Fruit fly (Drosophila melanogaster) whole organism, embryonic: Measurements from ENCODE around the gene Pde9.

ENCODE experiments used
- Adf1 ChIP-seq: fragments of 200-800 bp; sonication (Bioruptor generic); IDR thresholded peaks from 2 replicates; pipeline ENCODE4 v1.3.6; 2022; ENCODE audit warnings: missing biosample characterization, missing genetic modification characterization
- Blimp-1 ChIP-seq: fragments of 200-800 bp; sonication (Bioruptor generic); optimal IDR thresholded peaks from 3 replicates; lab custom pipeline; 2018; ENCODE audit warnings: missing biosample characterization, missing genetic modification characterization, mild to moderate bottlenecking, moderate library complexity, missing genetic modification reagents
- CG10267 ChIP-seq: fragments of 200-800 bp; sonication (Bioruptor generic); optimal IDR thresholded peaks from 2 replicates; lab custom pipeline; 2018; ENCODE audit warnings: missing biosample characterization, mild to moderate bottlenecking, missing genetic modification characterization, moderate library complexity
- CG10462 ChIP-seq: fragments of 200-800 bp; sonication (Bioruptor generic); optimal IDR thresholded peaks from 2 replicates; lab custom pipeline; 2016; ENCODE audit warnings: missing biosample characterization, missing genetic modification characterization
- CG10979 ChIP-seq: fragments of 200-800 bp; sonication (Bioruptor generic); optimal IDR thresholded peaks from 2 replicates; lab custom pipeline; 2018; ENCODE audit warnings: missing biosample characterization, mild to moderate bottlenecking, missing genetic modification characterization, moderate library complexity
- CG11504 ChIP-seq: fragments of 200-800 bp; sonication (Bioruptor generic); optimal IDR thresholded peaks from 3 replicates; lab custom pipeline; 2019; ENCODE audit warnings: missing biosample characterization, mild to moderate bottlenecking, missing genetic modification characterization, moderate library complexity
- CG12391 ChIP-seq: fragments of 200-800 bp; sonication (Bioruptor generic); optimal IDR thresholded peaks from 3 replicates; lab custom pipeline; 2018; ENCODE audit warnings: missing biosample characterization, mild to moderate bottlenecking, missing genetic modification characterization, moderate library complexity
- CG13424 ChIP-seq: fragments of 200-800 bp; sonication (Bioruptor generic); optimal IDR thresholded peaks from 2 replicates; lab custom pipeline; 2019; ENCODE audit warnings: missing biosample characterization, mild to moderate bottlenecking, missing genetic modification characterization, moderate library complexity
- CG15269 ChIP-seq: fragments of 200-800 bp; sonication (Bioruptor generic); optimal IDR thresholded peaks from 2 replicates; lab custom pipeline; 2018; ENCODE audit warnings: missing biosample characterization, mild to moderate bottlenecking, missing genetic modification characterization, moderate library complexity
- CG15696 ChIP-seq: fragments of 200-800 bp; sonication (Bioruptor generic); optimal IDR thresholded peaks from 2 replicates; lab custom pipeline; 2019; ENCODE audit warnings: missing biosample characterization, mild to moderate bottlenecking, missing genetic modification characterization, moderate library complexity
- CG16779 ChIP-seq: fragments of 200-800 bp; sonication (Bioruptor generic); IDR thresholded peaks from 2 replicates; pipeline ENCODE4 v1.3.6; 2022; ENCODE audit warnings: missing biosample characterization, missing genetic modification characterization
- CG16863 ChIP-seq: fragments of 200-800 bp; sonication (Bioruptor generic); optimal IDR thresholded peaks from 3 replicates; lab custom pipeline; 2016; ENCODE audit warnings: missing biosample characterization, missing genetic modification characterization
- CG17328 ChIP-seq: fragments of 200-800 bp; sonication (Bioruptor generic); IDR thresholded peaks from 2 replicates; pipeline ENCODE4 v1.3.6; 2022; ENCODE audit warnings: missing biosample characterization, missing genetic modification characterization
- CG17361 ChIP-seq: fragments of 200-800 bp; sonication (Bioruptor generic); IDR thresholded peaks from 3 replicates; pipeline ENCODE4 v1.3.6; 2022; ENCODE audit warnings: missing biosample characterization, missing genetic modification characterization
- CG17829 ChIP-seq: fragments of 200-800 bp; optimal IDR thresholded peaks from 2 replicates; lab custom pipeline; 2019; ENCODE audit warnings: missing biosample characterization, mild to moderate bottlenecking, missing genetic modification characterization, moderate library complexity
- CG18011 ChIP-seq: fragments of 200-800 bp; sonication (Bioruptor generic); optimal IDR thresholded peaks from 2 replicates; lab custom pipeline; 2017; ENCODE audit warnings: missing biosample characterization, missing genetic modification characterization, mild to moderate bottlenecking, moderate library complexity, missing genotype
- CG18262 ChIP-seq: fragments of 200-800 bp; optimal IDR thresholded peaks from 3 replicates; lab custom pipeline; 2019; ENCODE audit warnings: missing biosample characterization, mild to moderate bottlenecking, missing genetic modification characterization, moderate library complexity
- CG2678 ChIP-seq: fragments of 200-800 bp; sonication (Bioruptor generic); optimal IDR thresholded peaks from 3 replicates; lab custom pipeline; 2019; ENCODE audit warnings: missing biosample characterization, mild to moderate bottlenecking, missing genetic modification characterization, moderate library complexity
- CG2712 ChIP-seq: fragments of 200-800 bp; optimal IDR thresholded peaks from 3 replicates; lab custom pipeline; 2019; ENCODE audit warnings: missing biosample characterization, mild to moderate bottlenecking, missing genetic modification characterization, moderate library complexity
- CG32532 ChIP-seq: fragments of 200-800 bp; sonication (Bioruptor generic); IDR thresholded peaks from 2 replicates; pipeline ENCODE4 v1.3.6; 2022; ENCODE audit warnings: missing biosample characterization, missing genetic modification characterization
- CG7839 ChIP-seq: fragments of 200-800 bp; sonication (Bioruptor generic); optimal IDR thresholded peaks from 3 replicates; lab custom pipeline; 2018; ENCODE audit warnings: missing biosample characterization, mild to moderate bottlenecking, missing genetic modification characterization, moderate library complexity
- Chrac-16 ChIP-seq: fragments of 200-800 bp; sonication (Bioruptor generic); optimal IDR thresholded peaks from 3 replicates; lab custom pipeline; 2016; ENCODE audit warnings: missing biosample characterization, missing genetic modification characterization
- Dbx ChIP-seq: fragments of 200-800 bp; sonication (Bioruptor generic); IDR thresholded peaks from 3 replicates; pipeline ENCODE4 v1.3.6; 2022; ENCODE audit warnings: missing biosample characterization, missing genetic modification characterization
- E2f1 ChIP-seq: fragments of 200-800 bp; sonication (Bioruptor generic); IDR thresholded peaks from 2 replicates; pipeline ENCODE4 v1.3.6; 2022; ENCODE audit warnings: missing biosample characterization, missing genetic modification characterization
- Ets65A ChIP-seq: fragments of 200-800 bp; sonication (Bioruptor generic); peaks from one replicate; lab custom pipeline; 2016; ENCODE audit warnings: missing biosample characterization, missing genetic modification characterization
- Ets97D ChIP-seq: fragments of 200-800 bp; sonication (Bioruptor generic); optimal IDR thresholded peaks from 3 replicates; lab custom pipeline; 2016; ENCODE audit warnings: missing biosample characterization, missing genetic modification characterization
- Hsf ChIP-seq: fragments of 200-800 bp; sonication (Bioruptor generic); optimal IDR thresholded peaks from 3 replicates; lab custom pipeline; 2016; ENCODE audit warnings: missing biosample characterization, missing genetic modification characterization
- Kr ChIP-seq: fragments of 200-800 bp; sonication (Bioruptor generic); optimal IDR thresholded peaks from 2 replicates; lab custom pipeline; 2017; ENCODE audit warnings: missing biosample characterization, mild to moderate bottlenecking, missing genetic modification characterization
- Oaz ChIP-seq: fragments of 200-800 bp; sonication (Bioruptor generic); IDR thresholded peaks from 2 replicates; pipeline ENCODE4 v1.3.6; 2022; ENCODE audit warnings: missing biosample characterization, missing genetic modification characterization
- PHDP ChIP-seq: fragments of 200-800 bp; sonication (Bioruptor generic); optimal IDR thresholded peaks from 3 replicates; lab custom pipeline; 2018; ENCODE audit warnings: missing biosample characterization, mild to moderate bottlenecking, missing genetic modification characterization, moderate library complexity
- Rx ChIP-seq: fragments of 200-800 bp; sonication (Bioruptor generic); IDR thresholded peaks from 2 replicates; pipeline ENCODE4 v1.3.6; 2022; ENCODE audit warnings: missing biosample characterization, missing genetic modification characterization
- Sin3A ChIP-seq: fragments of >200 bp; optimal IDR thresholded peaks from 2 replicates; lab custom pipeline; 2018
- Xrp1 ChIP-seq: fragments of 200-800 bp; sonication (Bioruptor generic); IDR thresholded peaks from 2 replicates; pipeline ENCODE4 v1.3.6; 2022; ENCODE audit warnings: missing biosample characterization, missing genetic modification characterization
- dmrt11E ChIP-seq: fragments of 200-800 bp; sonication (Bioruptor generic); optimal IDR thresholded peaks from 3 replicates; lab custom pipeline; 2018; ENCODE audit warnings: missing biosample characterization, mild to moderate bottlenecking, missing genetic modification characterization, moderate library complexity
- dmrt99B ChIP-seq: fragments of 200-800 bp; sonication (Bioruptor generic); optimal IDR thresholded peaks from 2 replicates; lab custom pipeline; 2018; ENCODE audit warnings: missing biosample characterization, mild to moderate bottlenecking, missing genetic modification characterization, moderate library complexity
- fd96Cb ChIP-seq: fragments of 200-800 bp; sonication (Bioruptor generic); optimal IDR thresholded peaks from 2 replicates; lab custom pipeline; 2018; ENCODE audit warnings: missing biosample characterization, mild to moderate bottlenecking, missing genetic modification characterization, moderate library complexity
- gem ChIP-seq: fragments of 200-800 bp; sonication (Bioruptor generic); optimal IDR thresholded peaks from 2 replicates; lab custom pipeline; 2019; ENCODE audit warnings: missing biosample characterization, mild to moderate bottlenecking, missing genetic modification characterization, moderate library complexity
- grau ChIP-seq: fragments of 200-800 bp; optimal IDR thresholded peaks from 3 replicates; lab custom pipeline; 2019; ENCODE audit warnings: missing biosample characterization, mild to moderate bottlenecking, missing genetic modification characterization, moderate library complexity
- gro ChIP-seq: fragments of 200-800 bp; sonication (Bioruptor generic); optimal IDR thresholded peaks from 2 replicates; lab custom pipeline; 2016; ENCODE audit warnings: missing biosample characterization, missing genetic modification characterization
- lola ChIP-seq, 3 experiments: fragments of >200 bp in 2 of 3; fragments of 200-800 bp in 1 of 3; sonication (Bioruptor generic) in 1 of 3; optimal IDR thresholded peaks; 2 replicates each; lab custom pipeline; 2017 to 2019; ENCODE audit warnings: missing biosample characterization in 3 of 3, missing genetic modification characterization in 3 of 3, mild to moderate bottlenecking in 1 of 3, moderate library complexity in 1 of 3
- mld ChIP-seq: fragments of 200-800 bp; sonication (Bioruptor generic); IDR thresholded peaks from 3 replicates; pipeline ENCODE4 v1.3.6; 2022; ENCODE audit warnings: missing biosample characterization, missing genetic modification characterization; ENCODE audit not compliant: partially characterized antibody
- phol ChIP-seq: fragments of 200-800 bp; sonication (Bioruptor generic); optimal IDR thresholded peaks from 3 replicates; lab custom pipeline; 2018; ENCODE audit warnings: missing biosample characterization, mild to moderate bottlenecking, missing genetic modification characterization, moderate library complexity
- prd ChIP-seq, 3 experiments: fragments of >200 bp in 2 of 3; fragments of 200-800 bp in 1 of 3; sonication (Bioruptor generic) in 1 of 3; optimal IDR thresholded peaks in 2 of 3; IDR thresholded peaks in 1 of 3; 2 replicates in 2 of 3; 3 replicates in 1 of 3; pipeline versions ENCODE4 v1.3.6 to Lab custom; 2017 to 2022; ENCODE audit warnings: missing biosample characterization in 1 of 3, missing genetic modification characterization in 1 of 3
- sug ChIP-seq: fragments of 200-800 bp; optimal IDR thresholded peaks from 2 replicates; lab custom pipeline; 2019; ENCODE audit warnings: missing biosample characterization, mild to moderate bottlenecking, missing genetic modification characterization, moderate library complexity
- tx ChIP-seq: fragments of 200-800 bp; sonication (Bioruptor generic); optimal IDR thresholded peaks from 2 replicates; lab custom pipeline; 2016; ENCODE audit warnings: missing biosample characterization, missing genetic modification characterization
- unpg ChIP-seq: fragments of 200-800 bp; sonication (Bioruptor generic); optimal IDR thresholded peaks from 3 replicates; lab custom pipeline; 2018; ENCODE audit warnings: missing biosample characterization, mild to moderate bottlenecking, missing genetic modification characterization, moderate library complexity
- zen ChIP-seq: fragments of 200-800 bp; sonication (Bioruptor generic); optimal IDR thresholded peaks from 3 replicates; lab custom pipeline; 2018; ENCODE audit warnings: missing biosample characterization, mild to moderate bottlenecking, missing genetic modification characterization, moderate library complexity
- zfh1 ChIP-seq: fragments of 200-800 bp; sonication (Bioruptor generic); IDR thresholded peaks from 3 replicates; pipeline ENCODE4 v1.3.6; 2022; ENCODE audit warnings: missing biosample characterization, missing genetic modification characterization

Pde9 gene

DNA sequence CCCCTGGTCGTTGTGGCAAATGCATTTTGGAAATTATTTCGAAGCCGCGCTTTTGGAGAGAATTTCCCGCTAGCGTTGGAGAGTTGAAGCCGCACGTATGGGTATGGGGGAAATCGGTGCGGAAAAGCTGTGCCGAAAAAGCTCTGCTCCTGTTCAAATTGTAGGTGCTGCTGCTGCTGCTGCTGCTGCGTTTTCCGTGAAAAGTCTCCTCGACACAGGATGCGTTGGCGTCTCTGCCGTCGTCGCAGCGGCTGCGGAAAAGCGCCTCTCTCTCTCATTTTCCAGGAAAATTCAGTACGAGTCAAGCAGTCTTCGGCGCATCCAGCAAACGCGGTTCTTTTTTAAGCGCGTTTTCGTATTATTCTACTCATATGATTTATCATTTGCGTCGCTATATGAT, 20.1 kb upstream of the Pde9 start, which contains the start of gene fne:
TSS of gene fne (plus strand) at position 301 of the 400 bp plus-strand sequence.
- TF ChIP-seq Oaz (no peak), CG13424 (tag; lab: Kevin White, UChicago) (no peak), CG16779 (peak; percentile 12; the same call in 1 of the 2 replicates), Adf1 (GFP tag; lab: Robert Waterston, UW) (peak; percentile 54; the same call in 1 of the 2 replicates), zfh1 (GFP tag; lab: Robert Waterston, UW) (no peak), Sin3A (lab: Kevin White, UChicago) (no peak)

DNA sequence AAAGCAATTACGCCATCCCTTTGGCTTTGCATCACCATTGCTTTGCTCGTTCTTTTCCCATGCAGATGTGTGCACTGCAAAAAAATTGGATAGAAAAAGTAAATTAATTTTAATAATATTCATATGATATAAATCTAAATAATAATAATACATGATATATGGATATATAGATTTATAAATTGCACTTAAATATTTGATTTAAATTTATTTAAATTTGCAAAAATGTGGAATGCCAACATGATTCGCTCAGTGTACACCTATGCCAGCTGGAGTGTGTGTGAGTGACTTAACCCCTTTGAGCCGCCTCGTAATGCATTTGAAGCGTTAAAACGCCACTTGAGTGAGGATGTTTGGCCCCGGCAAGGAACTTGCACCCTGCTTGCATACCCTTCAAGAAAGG, 16.6 kb upstream of the Pde9 start:
- TF ChIP-seq CG10979 (tag; lab: Kevin White, UChicago), result peak; percentile 19
- no peak for TF ChIP-seq E2f1 (GFP tag; lab: Robert Waterston, UW)
- TF ChIP-seq fd96Cb, result peak; percentile 11
- TF ChIP-seq PHDP (tag; lab: Kevin White, UChicago), result peak; percentile 16
- peak; percentile 4 for TF ChIP-seq CG15269 (tag; lab: Kevin White, UChicago)
- peak in 1 of 3 experiments; percentile 15 for TF ChIP-seq lola (GFP tag; optimal IDR thresholded peaks at IDR 0.05; lab: Kevin White, UChicago)
- 0 out of 2 replicates have a peak, but pooled peaks have one; percentile 12 for TF ChIP-seq Xrp1 (GFP tag; lab: Robert Waterston, UW)
- no peak for TF ChIP-seq prd (optimal IDR thresholded peaks at IDR 0.05; lab: Kevin White, UChicago)
- TF ChIP-seq prd (GFP tag; IDR thresholded peaks at IDR 0.05; lab: Robert Waterston, UW), result 0 out of 3 replicates have a peak, but pooled peaks have one; percentile 40
- no peak for TF ChIP-seq CG32532 (GFP tag; lab: Robert Waterston, UW)
- TF ChIP-seq Ets97D, result no peak
- TF ChIP-seq Ets65A (GFP tag; lab: Kevin White, UChicago), result peak; percentile 77
- peak; percentile 2 for TF ChIP-seq CG10267 (tag; lab: Kevin White, UChicago)
- TF ChIP-seq tx (GFP tag; lab: Kevin White, UChicago), result no peak
- peak; percentile 40 for TF ChIP-seq zen (tag; lab: Kevin White, UChicago)
- no peak for TF ChIP-seq Rx (GFP tag; lab: Robert Waterston, UW)
- TF ChIP-seq CG12391 (tag; lab: Kevin White, UChicago), result peak; percentile 13
- TF ChIP-seq CG17829 (tag; lab: Kevin White, UChicago), result peak; percentile 3
- TF ChIP-seq CG18011 (GFP tag; lab: Kevin White, UChicago), result no peak
- TF ChIP-seq CG18262 (tag; lab: Kevin White, UChicago), result peak; percentile 17
- peak; percentile 27 for TF ChIP-seq CG2678
- TF ChIP-seq CG10462, result no peak
- TF ChIP-seq mld (GFP tag; lab: Robert Waterston, UW), result no peak
- peak; percentile 37 for TF ChIP-seq dmrt11E (tag; lab: Kevin White, UChicago)
- TF ChIP-seq CG17361 (GFP tag; lab: Robert Waterston, UW), result 0 out of 3 replicates have a peak, but pooled peaks have one; percentile 29
- TF ChIP-seq CG7839 (tag; lab: Kevin White, UChicago), result peak; percentile 13
- TF ChIP-seq phol (tag; lab: Kevin White, UChicago), result peak; percentile 27
- TF ChIP-seq dmrt99B (tag; lab: Kevin White, UChicago), result peak; percentile 9
- TF ChIP-seq CG17328 (GFP tag; lab: Robert Waterston, UW), result 0 out of 2 replicates have a peak, but pooled peaks have one; percentile 20
- peak; percentile 29 for TF ChIP-seq grau
- TF ChIP-seq CG2712 (tag; lab: Kevin White, UChicago), result peak; percentile 44
- TF ChIP-seq CG16863, result no peak
- TF ChIP-seq Blimp-1, result peak; percentile 31
- peak; percentile 51 for TF ChIP-seq gem (tag; lab: Kevin White, UChicago)
- TF ChIP-seq gro (GFP tag; lab: Kevin White, UChicago), result no peak
- peak; percentile 6 for TF ChIP-seq unpg (GFP tag; lab: Kevin White, UChicago)
- peak; percentile 3 for TF ChIP-seq Chrac-16 (GFP tag; lab: Kevin White, UChicago)
- TF ChIP-seq Dbx, result no peak
- no peak for TF ChIP-seq Hsf (GFP tag; lab: Kevin White, UChicago)
- TF ChIP-seq CG11504 (tag; lab: Kevin White, UChicago), result peak; percentile 33
- no peak for TF ChIP-seq sug (tag; lab: Kevin White, UChicago)
- no peak for TF ChIP-seq Kr (GFP tag; lab: Kevin White, UChicago)
- TF ChIP-seq CG15696 (tag; lab: Kevin White, UChicago), result peak; percentile 17
